Worm (Caenorhabditis elegans) whole organism, young adult: ENCODE data around the gene tiar-2.

ENCODE experiments used
- B0261.1 ChIP-seq: sonication (generic microtip); optimal IDR thresholded peaks from 2 replicates; lab custom pipeline; 2016; ENCODE audit warnings: mild to moderate bottlenecking, missing genetic modification characterization, moderate library complexity, missing compliant biosample characterization
- C17E4.6 ChIP-seq: fragments of 200-800 bp; sonication (Bioruptor generic); IDR thresholded peaks from 2 replicates; pipeline ENCODE4 v1.3.6; 2022; ENCODE audit warnings: missing genetic modification reagents, missing genetic modification characterization, missing compliant biosample characterization
- F39B2.1 ChIP-seq: fragments of 200-800 bp; sonication (Bioruptor generic); IDR thresholded peaks from 2 replicates; pipeline ENCODE4 v1.3.6; 2022; ENCODE audit warnings: missing genetic modification reagents, missing genetic modification characterization, missing compliant biosample characterization
- F55B11.4 ChIP-seq: sonication (generic microtip); optimal IDR thresholded peaks from 2 replicates; lab custom pipeline; 2016; ENCODE audit warnings: missing compliant biosample characterization, missing genetic modification characterization, borderline replicate concordance; ENCODE audit not compliant: insufficient read depth
- F57C9.4 ChIP-seq: sonication (generic microtip); optimal IDR thresholded peaks from 2 replicates; lab custom pipeline; 2017; ENCODE audit warnings: mild to moderate bottlenecking, missing genetic modification characterization, missing compliant biosample characterization
- K12H6.12 ChIP-seq: fragments of 200-800 bp; sonication (Bioruptor generic); optimal IDR thresholded peaks from 2 replicates; lab custom pipeline; 2018; ENCODE audit warnings: mild to moderate bottlenecking, missing genetic modification characterization, missing compliant biosample characterization
- Y53G8AR.9 ChIP-seq: fragments of 200-800 bp; sonication (Bioruptor generic); conservative IDR thresholded peaks from 2 replicates; pipeline ENCODE4 v1.3.6; 2022; ENCODE audit warnings: missing genetic modification reagents, missing genetic modification characterization, missing compliant biosample characterization
- Y56A3A.18 ChIP-seq: fragments of 200-800 bp; sonication (Bioruptor generic); IDR thresholded peaks from 2 replicates; pipeline ENCODE4 v1.3.6; 2022; ENCODE audit warnings: missing genetic modification reagents, missing genetic modification characterization, missing compliant biosample characterization
- Y79H2A.3 ChIP-seq: fragments of 200-800 bp; sonication (Bioruptor generic); conservative IDR thresholded peaks from 2 replicates; pipeline ENCODE4 v1.3.6; 2022; ENCODE audit warnings: missing genetic modification reagents, missing genetic modification characterization, missing compliant biosample characterization
- aptf-2 ChIP-seq: fragments of 200-800 bp; sonication (Bioruptor generic); conservative IDR thresholded peaks from 2 replicates; pipeline ENCODE4 v1.3.6; 2022; ENCODE audit warnings: missing genetic modification reagents, missing genetic modification characterization, missing compliant biosample characterization
- atf-7 ChIP-seq: sonication (generic microtip); optimal IDR thresholded peaks from 2 replicates; lab custom pipeline; 2017; ENCODE audit warnings: mild to moderate bottlenecking, missing genetic modification characterization, missing compliant biosample characterization
- dox-1 ChIP-seq: fragments of 200-800 bp; sonication (Bioruptor generic); IDR thresholded peaks from 2 replicates; pipeline ENCODE4 v1.3.6; 2022; ENCODE audit warnings: missing genetic modification reagents, missing genetic modification characterization, missing compliant biosample characterization
- dpff-1 ChIP-seq: sonication (generic microtip); optimal IDR thresholded peaks from 2 replicates; lab custom pipeline; 2017; ENCODE audit warnings: mild to moderate bottlenecking, missing genetic modification characterization, missing compliant biosample characterization
- efl-1 ChIP-seq: fragments of 150-350 bp; optimal IDR thresholded peaks from 2 replicates; lab custom pipeline; 2014; ENCODE audit warnings: missing biosample characterization, missing genetic modification reagents, missing genetic modification characterization
- egl-44 ChIP-seq: fragments of 200-800 bp; sonication (Bioruptor generic); IDR thresholded peaks from 2 replicates; pipeline ENCODE4 v1.3.6; 2022; ENCODE audit warnings: missing genetic modification reagents, missing genetic modification characterization, missing compliant biosample characterization
- ets-4 ChIP-seq: fragments of 200-800 bp; sonication (Bioruptor generic); optimal IDR thresholded peaks from 2 replicates; lab custom pipeline; 2018; ENCODE audit warnings: mild to moderate bottlenecking, missing genetic modification characterization, missing compliant biosample characterization
- hlh-12 ChIP-seq: sonication (generic microtip); optimal IDR thresholded peaks from 2 replicates; lab custom pipeline; 2016; ENCODE audit warnings: missing genetic modification characterization, missing compliant biosample characterization
- hlh-26 ChIP-seq: fragments of 200-800 bp; sonication (Bioruptor generic); conservative IDR thresholded peaks from 2 replicates; pipeline ENCODE4 v1.3.6; 2022; ENCODE audit warnings: missing genetic modification reagents, missing genetic modification characterization, missing compliant biosample characterization
- lin-26 ChIP-seq: fragments of 200-800 bp; sonication (Bioruptor generic); IDR thresholded peaks from 2 replicates; pipeline ENCODE4 v1.3.6; 2022; ENCODE audit warnings: missing genetic modification reagents, missing genetic modification characterization, missing compliant biosample characterization
- lin-40 ChIP-seq: sonication (generic microtip); optimal IDR thresholded peaks from 2 replicates; lab custom pipeline; 2016; ENCODE audit warnings: missing genetic modification characterization, mild to moderate bottlenecking, missing compliant biosample characterization, missing genotype, missing genetic modification reagents
- lsy-27 ChIP-seq: sonication (generic microtip); optimal IDR thresholded peaks from 2 replicates; lab custom pipeline; 2017; ENCODE audit warnings: missing genetic modification characterization, mild to moderate bottlenecking, missing compliant biosample characterization, antibody characterized with exemption, missing genotype, borderline replicate concordance; ENCODE audit not compliant: insufficient read depth
- madf-10 ChIP-seq: sonication (generic microtip); optimal IDR thresholded peaks from 2 replicates; lab custom pipeline; 2016; ENCODE audit warnings: mild to moderate bottlenecking, missing genetic modification characterization, missing compliant biosample characterization
- madf-3 ChIP-seq: fragments of 200-800 bp; sonication (Bioruptor generic); IDR thresholded peaks from 2 replicates; pipeline ENCODE4 v1.3.6; 2022; ENCODE audit warnings: missing genetic modification reagents, missing genetic modification characterization, missing compliant biosample characterization
- madf-6 ChIP-seq: fragments of 200-800 bp; sonication (Bioruptor generic); IDR thresholded peaks from 2 replicates; pipeline ENCODE4 v1.3.6; 2022; ENCODE audit warnings: missing genetic modification reagents, missing genetic modification characterization, missing compliant biosample characterization
- mcd-1 ChIP-seq: fragments of 200-800 bp; sonication (Bioruptor generic); IDR thresholded peaks from 2 replicates; pipeline ENCODE4 v1.3.6; 2022; ENCODE audit warnings: missing genetic modification reagents, missing genetic modification characterization, missing compliant biosample characterization
- mes-4 ChIP-seq: sonication (generic microtip); optimal IDR thresholded peaks from 2 replicates; lab custom pipeline; 2016; ENCODE audit warnings: missing genotype, missing genetic modification characterization, missing compliant biosample characterization
- nfya-2 ChIP-seq: fragments of 200-800 bp; sonication (Bioruptor generic); IDR thresholded peaks from 2 replicates; pipeline ENCODE4 v1.3.6; 2022; ENCODE audit warnings: missing genetic modification reagents, missing genetic modification characterization, missing compliant biosample characterization
- nhr-80 ChIP-seq: sonication (generic microtip); optimal IDR thresholded peaks from 2 replicates; lab custom pipeline; 2016; ENCODE audit warnings: missing genetic modification characterization, missing compliant biosample characterization
- repo-1 ChIP-seq: sonication (generic microtip); optimal IDR thresholded peaks from 2 replicates; lab custom pipeline; 2017; ENCODE audit warnings: mild to moderate bottlenecking, missing genetic modification characterization, missing compliant biosample characterization
- snpc-1.1 ChIP-seq: sonication (generic microtip); optimal IDR thresholded peaks from 2 replicates; lab custom pipeline; 2017; ENCODE audit warnings: missing genetic modification characterization, mild to moderate bottlenecking, missing compliant biosample characterization, antibody characterized with exemption, moderate library complexity, missing genotype, missing genetic modification reagents; ENCODE audit not compliant: insufficient read depth
- snpc-4 ChIP-seq, 5 experiments: fragments of 150-350 bp in 1 of 5; sonication (generic microtip) in 4 of 5; optimal IDR thresholded peaks; 2 replicates each; lab custom pipeline; 2014 to 2018; ENCODE audit warnings: missing genetic modification characterization in 5 of 5, missing biosample characterization in 3 of 5, antibody characterized with exemption in 2 of 5, mild to moderate bottlenecking in 2 of 5, missing compliant biosample characterization in 2 of 5, missing genotype in 2 of 5, moderate library complexity in 2 of 5, missing genetic modification reagents in 1 of 5
- tbp1 ChIP-seq: fragments of 200-800 bp; sonication (Bioruptor generic); optimal IDR thresholded peaks from 2 replicates; lab custom pipeline; 2018; ENCODE audit warnings: mild to moderate bottlenecking, missing genetic modification characterization, missing compliant biosample characterization
- unc-130 ChIP-seq: sonication (generic microtip); optimal IDR thresholded peaks from 2 replicates; lab custom pipeline; 2016; ENCODE audit warnings: missing genetic modification reagents, missing genetic modification characterization, missing compliant biosample characterization
- zim-3 ChIP-seq: sonication (generic microtip); optimal IDR thresholded peaks from 2 replicates; lab custom pipeline; 2017; ENCODE audit warnings: mild to moderate bottlenecking, missing genetic modification characterization, moderate library complexity, missing compliant biosample characterization
- ztf-22 ChIP-seq: fragments of 200-800 bp; sonication (Bioruptor generic); optimal IDR thresholded peaks from 2 replicates; lab custom pipeline; 2018; ENCODE audit warnings: mild to moderate bottlenecking, missing genetic modification characterization, moderate library complexity, missing compliant biosample characterization
- ztf-28 ChIP-seq: fragments of 200-800 bp; sonication (Bioruptor generic); IDR thresholded peaks from 2 replicates; pipeline ENCODE4 v1.3.6; 2022; ENCODE audit warnings: missing genetic modification reagents, missing genetic modification characterization, missing compliant biosample characterization
- ztf-3 ChIP-seq: fragments of 200-800 bp; sonication (Bioruptor generic); optimal IDR thresholded peaks from 2 replicates; lab custom pipeline; 2018; ENCODE audit warnings: mild to moderate bottlenecking, missing genetic modification characterization, missing compliant biosample characterization
- ztf-6 ChIP-seq: fragments of 200-800 bp; sonication (Bioruptor generic); IDR thresholded peaks from 2 replicates; pipeline ENCODE4 v1.3.6; 2022; ENCODE audit warnings: missing genetic modification reagents, missing genetic modification characterization, missing compliant biosample characterization

Gene tiar-2

DNA sequence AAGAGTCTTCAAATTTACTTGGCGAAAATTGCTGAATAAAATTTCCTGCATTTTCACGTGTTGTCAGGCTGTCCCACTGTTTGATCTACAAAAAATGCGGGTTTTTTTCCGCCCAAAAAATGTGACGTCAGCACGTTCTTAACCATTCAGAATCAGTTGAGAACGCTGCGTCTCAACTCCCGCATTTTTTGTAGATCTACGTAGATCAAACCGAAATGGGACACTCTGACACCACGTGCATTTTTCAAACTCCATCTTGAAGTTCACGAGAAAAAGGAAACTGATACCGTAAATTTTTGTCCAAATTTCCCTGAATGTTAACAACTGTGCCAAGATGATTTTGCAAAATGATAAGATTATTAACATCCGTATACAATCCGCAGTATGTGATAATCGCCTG is 44.8 kb downstream of the tiar-2 start:
- TF ChIP-seq tbp1 (GFP tag; lab: Kevin White, UChicago): no peak
- TF ChIP-seq mcd-1: no peak
- TF ChIP-seq lsy-27 (tag; lab: Kevin White, UChicago): no peak
- TF ChIP-seq madf-6 (GFP tag; lab: Robert Waterston, UW): no peak

- no peak for TF ChIP-seq ztf-22 (GFP tag; lab: Kevin White, UChicago)
- TF ChIP-seq B0261.1 (tag; lab: Kevin White, UChicago): no peak
- TF ChIP-seq atf-7 (tag; lab: Kevin White, UChicago): peak; percentile 23
- peak; percentile 76 for TF ChIP-seq nhr-80 (tag; lab: Kevin White, UChicago)
- TF ChIP-seq K12H6.12 (tag; lab: Kevin White, UChicago): no peak
- no peak for TF ChIP-seq unc-130 (GFP tag; lab: Kevin White, UChicago)
- TF ChIP-seq lsy-27 (tag; lab: Kevin White, UChicago): no peak
- 0 out of 2 replicates have a peak, but pooled peaks have one; percentile 27 for TF ChIP-seq mcd-1
These were observed 48.1 kb downstream of the tiar-2 start, which contains the start of gene acl-7 for ce11 chrII:12816412-12817146. Gene acl-7, minus strand, starts transcription at chrII:12816462.

ce11 chrII:12818488-12818887 is 50.0 kb downstream of the tiar-2 start, which contains the start of gene Y46G5A.22:
Gene Y46G5A.22, minus strand, starts transcription at chrII:12818588.
- TF ChIP-seq ztf-3 (GFP tag; lab: Kevin White, UChicago) (no peak), F57C9.4 (tag; lab: Kevin White, UChicago) (no peak), hlh-12 (no peak), aptf-2 (GFP tag; lab: Robert Waterston, UW) (no peak), mes-4 (tag; lab: Kevin White, UChicago) (no peak), egl-44 (GFP tag; lab: Robert Waterston, UW) (no peak), C17E4.6 (no peak), hlh-26 (no peak), Y79H2A.3 (GFP tag; lab: Robert Waterston, UW) (no peak), Y56A3A.18 (GFP tag; lab: Robert Waterston, UW) (no peak), ets-4 (GFP tag; lab: Kevin White, UChicago) (no peak), snpc-1.1 (tag; lab: Kevin White, UChicago) (no peak), zim-3 (tag; lab: Kevin White, UChicago) (no peak), Y53G8AR.9 (no peak), lin-26 (GFP tag; lab: Robert Waterston, UW) (no peak), repo-1 (tag; lab: Kevin White, UChicago) (no peak), nfya-2 (GFP tag; lab: Robert Waterston, UW) (no peak), F39B2.1 (GFP tag; lab: Robert Waterston, UW) (no peak), dpff-1 (tag; lab: Kevin White, UChicago) (no peak)

DNA sequence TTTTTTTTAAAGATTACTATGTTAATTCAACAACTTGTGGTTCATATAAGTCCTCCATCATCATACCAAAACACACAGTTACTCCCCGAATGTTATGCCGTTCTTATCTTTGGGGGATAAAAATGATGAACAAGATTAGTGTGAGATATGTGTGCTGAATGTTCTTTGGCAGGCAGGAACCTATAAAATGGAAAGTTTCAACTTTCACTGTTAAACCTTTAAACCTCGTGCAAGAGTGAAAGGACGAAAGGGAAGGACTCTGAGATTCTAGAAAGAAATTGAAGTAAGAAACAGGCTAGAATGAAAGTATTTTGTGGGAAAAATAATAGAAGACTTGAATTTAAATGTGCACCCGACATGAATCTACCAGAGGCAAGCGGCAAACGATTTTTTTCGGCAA is 51.5 kb downstream of the tiar-2 start:
- TF ChIP-seq ztf-6 (GFP tag; lab: Robert Waterston, UW) (no peak), ztf-3 (GFP tag; lab: Kevin White, UChicago) (no peak), lin-40 (tag; lab: Kevin White, UChicago) (no peak), hlh-12 (no peak), madf-3 (no peak), madf-10 (tag; lab: Kevin White, UChicago) (no peak), snpc-4 (GFP tag; optimal IDR thresholded peaks at IDR 0.05; lab: Kevin White, UChicago) (no peak), snpc-4 (tag; optimal IDR thresholded peaks at IDR 0.05; lab: Kevin White, UChicago) (no peak), F55B11.4 (tag; lab: Kevin White, UChicago) (no peak), Y79H2A.3 (GFP tag; lab: Robert Waterston, UW) (no peak), ztf-28 (GFP tag; lab: Robert Waterston, UW) (no peak), efl-1 (GFP tag; lab: Kevin White, UChicago) (no peak), tbp1 (GFP tag; lab: Kevin White, UChicago) (no peak), aptf-2 (GFP tag; lab: Robert Waterston, UW) (no peak), dox-1 (GFP tag; lab: Robert Waterston, UW) (no peak)
